Worm (Caenorhabditis elegans) whole organism, L2 larva: Measurements from ENCODE around the gene M110.9.

Experiments
- dmd-4 ChIP-seq: sonication (generic microtip); optimal IDR thresholded peaks from 2 replicates; lab custom pipeline; 2017; ENCODE audit warnings: missing biosample characterization, missing genetic modification characterization
- lin-39 ChIP-seq: fragments of 150-350 bp; optimal IDR thresholded peaks from 2 replicates; lab custom pipeline; 2014; ENCODE audit warnings: missing biosample characterization, missing genetic modification reagents, missing genetic modification characterization
- lsy-2 ChIP-seq, 2 experiments: fragments of 150-350 bp in 1 of 2; sonication (generic microtip) in 1 of 2; optimal IDR thresholded peaks; 2 replicates each; lab custom pipeline; 2014 to 2017; ENCODE audit warnings: missing biosample characterization in 2 of 2, missing genetic modification characterization in 2 of 2
- nhr-237 ChIP-seq: fragments of 150-350 bp; optimal IDR thresholded peaks from 2 replicates; lab custom pipeline; 2014; ENCODE audit warnings: missing biosample characterization, missing genetic modification characterization
- snpc-4 ChIP-seq: fragments of 150-350 bp; optimal IDR thresholded peaks from 2 replicates; lab custom pipeline; 2014; ENCODE audit warnings: missing biosample characterization, missing genetic modification characterization
- unc-62 ChIP-seq: fragments of 150-350 bp; optimal IDR thresholded peaks from 2 replicates; lab custom pipeline; 2014; ENCODE audit warnings: missing biosample characterization, missing genetic modification reagents, missing genetic modification characterization
- zag-1 ChIP-seq: fragments of 150-350 bp; optimal IDR thresholded peaks from 2 replicates; lab custom pipeline; 2014; ENCODE audit warnings: missing biosample characterization, missing genetic modification characterization
- ztf-11 ChIP-seq: sonication (generic microtip); optimal IDR thresholded peaks from 2 replicates; lab custom pipeline; 2017; ENCODE audit warnings: missing biosample characterization, missing genetic modification characterization

DNA sequence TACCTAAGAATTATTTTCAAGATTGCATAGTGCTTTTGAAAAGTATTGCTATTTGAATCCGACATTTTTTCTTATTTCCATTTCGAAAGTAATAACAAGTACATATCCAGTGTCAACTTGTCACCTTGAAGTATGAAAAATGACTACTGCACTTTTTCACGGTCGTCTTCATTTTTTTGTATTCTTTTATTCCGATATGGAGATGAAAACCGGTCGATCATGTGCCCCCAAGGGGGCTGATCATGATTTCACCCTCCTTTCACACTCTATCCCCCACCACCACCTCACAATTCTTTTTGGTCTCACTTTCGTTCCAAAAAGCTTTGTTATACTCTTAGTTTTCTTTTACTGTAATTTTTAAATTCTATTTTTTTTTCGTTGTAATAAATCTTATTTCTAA is 5.2 kb upstream of the M110.9 start:
- TF ChIP-seq snpc-4 (tag; lab: Kevin White, UChicago) (no peak), unc-62 (GFP tag; lab: Kevin White, UChicago) (no peak), nhr-237 (tag; lab: Kevin White, UChicago) (no peak), ztf-11 (tag; lab: Kevin White, UChicago) (no peak), dmd-4 (no peak), lsy-2 (tag; optimal IDR thresholded peaks at IDR 0.05; lab: Kevin White, UChicago) (no peak), lin-39 (tag; lab: Kevin White, UChicago) (no peak), zag-1 (tag; lab: Kevin White, UChicago) (no peak)
